Worm (Caenorhabditis elegans) whole organism, L4 larva: ENCODE measurements around the gene lsd-1.
"Not testable (repeated sequence)": the region's sequence is repeated elsewhere in the genome, so short reads cannot be mapped to it uniquely, and the experiment has no call there.

Source experiments
- R02D3.7 ChIP-seq: fragments of 150-350 bp; sonication (generic microtip); optimal IDR thresholded peaks from 3 replicates; lab custom pipeline; 2014; ENCODE audit warnings: missing biosample characterization, missing genetic modification characterization
- T26A8.4 ChIP-seq: fragments of 200-800 bp; sonication (Bioruptor generic); IDR thresholded peaks from 2 replicates; pipeline ENCODE4 v1.3.6; 2022; ENCODE audit warnings: missing genetic modification characterization, missing compliant biosample characterization
- Y105C5A.15 ChIP-seq: fragments of 200-800 bp; sonication (Bioruptor generic); IDR thresholded peaks from 2 replicates; pipeline ENCODE4 v1.3.6; 2022; ENCODE audit warnings: missing genetic modification characterization, missing compliant biosample characterization
- ZK337.2 ChIP-seq: fragments of 200-800 bp; sonication (Bioruptor generic); IDR thresholded peaks from 2 replicates; pipeline ENCODE4 v1.3.6; 2022; ENCODE audit warnings: missing genetic modification reagents, missing genetic modification characterization, missing compliant biosample characterization
- aly-2 ChIP-seq: sonication (generic microtip); optimal IDR thresholded peaks from 2 replicates; lab custom pipeline; 2018; ENCODE audit warnings: missing biosample characterization, missing genetic modification characterization
- attf-4 ChIP-seq: sonication (generic microtip); optimal IDR thresholded peaks from 3 replicates; lab custom pipeline; 2017; ENCODE audit warnings: missing biosample characterization, missing genetic modification characterization
- ceh-28 ChIP-seq: fragments of 150-350 bp; optimal IDR thresholded peaks from 2 replicates; lab custom pipeline; 2014; ENCODE audit warnings: missing biosample characterization, missing genetic modification reagents, missing genetic modification characterization
- ctbp-1 ChIP-seq: fragments of 200-800 bp; sonication (Bioruptor generic); IDR thresholded peaks from 2 replicates; pipeline ENCODE4 v1.3.6; 2022; ENCODE audit warnings: missing genetic modification reagents, missing genetic modification characterization, missing compliant biosample characterization
- daf-19 ChIP-seq: fragments of 200-800 bp; sonication (Bioruptor generic); conservative IDR thresholded peaks from 2 replicates; pipeline ENCODE4 v1.3.6; 2022; ENCODE audit warnings: missing genetic modification characterization, missing compliant biosample characterization
- egl-27 ChIP-seq: sonication (generic microtip); optimal IDR thresholded peaks from 3 replicates; lab custom pipeline; 2017; ENCODE audit warnings: missing biosample characterization, missing genetic modification reagents, missing genetic modification characterization
- fos-1 ChIP-seq: fragments of 150-350 bp; optimal IDR thresholded peaks from 2 replicates; lab custom pipeline; 2014; ENCODE audit warnings: missing biosample characterization, missing genetic modification characterization
- hlh-11 ChIP-seq: fragments of 200-800 bp; sonication (Bioruptor generic); optimal IDR thresholded peaks from 2 replicates; lab custom pipeline; 2018; ENCODE audit warnings: mild to moderate bottlenecking, missing genetic modification characterization, missing compliant biosample characterization
- lin-13 ChIP-seq: fragments of 150-350 bp; optimal IDR thresholded peaks from 2 replicates; lab custom pipeline; 2014; ENCODE audit warnings: missing biosample characterization, missing genetic modification reagents, missing genetic modification characterization
- lin-38 ChIP-seq: fragments of 200-800 bp; sonication (Bioruptor generic); IDR thresholded peaks from 2 replicates; pipeline ENCODE4 v1.3.6; 2022; ENCODE audit warnings: missing genetic modification reagents, missing genetic modification characterization, missing compliant biosample characterization
- lsy-2 ChIP-seq, 2 experiments: fragments of 150-350 bp in 1 of 2; sonication (generic microtip) in 1 of 2; optimal IDR thresholded peaks; 2 replicates each; lab custom pipeline; 2014 to 2017; ENCODE audit warnings: missing biosample characterization in 2 of 2, missing genetic modification characterization in 2 of 2
- madf-9 ChIP-seq: fragments of 200-800 bp; sonication (Bioruptor generic); conservative IDR thresholded peaks from 2 replicates; pipeline ENCODE4 v1.3.6; 2022; ENCODE audit warnings: missing genetic modification reagents, missing genetic modification characterization, missing compliant biosample characterization
- mdl-1 ChIP-seq, 2 experiments: fragments of 150-350 bp in 1 of 2; sonication (generic microtip) in 1 of 2; optimal IDR thresholded peaks; 2 replicates each; lab custom pipeline; 2014 to 2017; ENCODE audit warnings: missing biosample characterization in 2 of 2, missing genetic modification characterization in 2 of 2
- nhr-237 ChIP-seq: sonication (generic microtip); optimal IDR thresholded peaks from 2 replicates; lab custom pipeline; 2017; ENCODE audit warnings: missing biosample characterization, missing genetic modification characterization
- nhr-28 ChIP-seq: fragments of 150-350 bp; optimal IDR thresholded peaks from 2 replicates; lab custom pipeline; 2014; ENCODE audit warnings: missing biosample characterization, missing genetic modification characterization
- nhr-6 ChIP-seq: fragments of 150-350 bp; optimal IDR thresholded peaks from 2 replicates; lab custom pipeline; 2014; ENCODE audit warnings: missing biosample characterization, missing genetic modification characterization
- nhr-77 ChIP-seq: fragments of 150-350 bp; optimal IDR thresholded peaks from 2 replicates; lab custom pipeline; 2014; ENCODE audit warnings: missing biosample characterization, missing genetic modification characterization
- pha-4 ChIP-seq, 2 experiments: fragments of 150-350 bp in 1 of 2; fragments of 200-800 bp in 1 of 2; sonication (Bioruptor generic) in 1 of 2; IDR thresholded peaks in 1 of 2; optimal IDR thresholded peaks in 1 of 2; 2 replicates each; pipeline versions ENCODE4 v1.3.6 to Lab custom; 2014 to 2022; ENCODE audit warnings: missing genetic modification characterization in 2 of 2, missing genetic modification reagents in 2 of 2, missing biosample characterization in 1 of 2, missing compliant biosample characterization in 1 of 2
- php-3 ChIP-seq: fragments of 200-800 bp; sonication (Bioruptor generic); IDR thresholded peaks from 2 replicates; pipeline ENCODE4 v1.3.6; 2022; ENCODE audit warnings: missing genetic modification reagents, missing genetic modification characterization, missing compliant biosample characterization
- snpc-1.2 ChIP-seq: fragments of 200-800 bp; sonication (Bioruptor generic); IDR thresholded peaks from 2 replicates; pipeline ENCODE4 v1.3.6; 2022; ENCODE audit warnings: missing genetic modification reagents, missing genetic modification characterization, missing compliant biosample characterization
- unc-39 ChIP-seq: sonication (generic microtip); optimal IDR thresholded peaks from 2 replicates; lab custom pipeline; 2017; ENCODE audit warnings: missing biosample characterization, missing genetic modification characterization
- unc-62 ChIP-seq, 3 experiments: fragments of 150-350 bp in 1 of 3; sonication (generic microtip); optimal IDR thresholded peaks in 2 of 3; peaks in 1 of 3; 1 replicate in 1 of 3; 2 replicates in 2 of 3; lab custom pipeline; 2014 to 2017; ENCODE audit warnings: missing biosample characterization in 3 of 3, missing genetic modification characterization in 3 of 3, missing genetic modification reagents in 3 of 3, missing genotype in 1 of 3
- zfp-2 ChIP-seq: sonication (generic microtip); optimal IDR thresholded peaks from 2 replicates; lab custom pipeline; 2016; ENCODE audit warnings: mild to moderate bottlenecking, missing genetic modification characterization, missing compliant biosample characterization
- zip-2 ChIP-seq: fragments of 150-350 bp; optimal IDR thresholded peaks from 2 replicates; lab custom pipeline; 2014; ENCODE audit warnings: missing biosample characterization, missing genetic modification characterization
- ztf-7 ChIP-seq: fragments of 150-350 bp; optimal IDR thresholded peaks from 2 replicates; lab custom pipeline; 2014; ENCODE audit warnings: missing biosample characterization, missing genetic modification characterization

lsd-1 gene

DNA sequence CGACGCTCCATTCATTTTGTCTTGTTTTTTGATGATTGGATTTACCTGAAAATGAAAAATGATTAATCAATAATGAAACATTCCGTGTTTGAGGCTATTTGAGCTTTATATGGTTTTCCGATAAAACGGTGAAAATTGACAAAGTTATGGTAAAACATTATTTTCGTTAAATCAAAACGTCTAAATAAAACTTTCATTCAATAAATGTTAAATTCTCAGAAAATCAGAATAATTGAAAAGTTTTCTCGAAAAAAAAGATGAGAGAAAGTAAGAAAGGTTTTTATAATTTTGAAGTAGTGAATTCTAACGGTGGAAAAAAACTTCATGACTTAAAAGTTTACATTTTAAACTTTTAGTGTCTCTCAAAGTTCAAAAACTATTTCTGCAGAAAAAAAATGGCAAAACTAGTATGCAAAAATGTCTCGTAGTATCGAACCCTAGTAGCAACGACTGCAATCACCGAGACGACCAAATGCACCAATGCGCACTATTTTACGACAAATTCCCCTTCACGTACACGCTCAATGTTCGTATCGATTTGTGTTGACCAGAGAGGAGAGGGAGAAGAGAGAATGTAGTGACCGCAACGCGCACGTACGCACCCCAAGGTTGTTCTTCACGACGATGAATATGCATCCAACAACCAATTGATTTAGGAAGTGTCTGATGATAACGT is 1.7 kb upstream of the lsd-1 start, which contains the start of gene nfya-1 (continued):
- TF ChIP-seq zfp-2 (no peak), lsy-2 (tag; optimal IDR thresholded peaks at IDR 0.05; lab: Kevin White, UChicago) (no peak), ZK337.2 (no peak), fos-1 (no peak), hlh-11 (no peak), snpc-1.2 (GFP tag; lab: Robert Waterston, UW) (no peak), T26A8.4 (GFP tag; lab: Robert Waterston, UW) (peak; percentile 14; the same call in 1 of the 2 replicates)

DNA sequence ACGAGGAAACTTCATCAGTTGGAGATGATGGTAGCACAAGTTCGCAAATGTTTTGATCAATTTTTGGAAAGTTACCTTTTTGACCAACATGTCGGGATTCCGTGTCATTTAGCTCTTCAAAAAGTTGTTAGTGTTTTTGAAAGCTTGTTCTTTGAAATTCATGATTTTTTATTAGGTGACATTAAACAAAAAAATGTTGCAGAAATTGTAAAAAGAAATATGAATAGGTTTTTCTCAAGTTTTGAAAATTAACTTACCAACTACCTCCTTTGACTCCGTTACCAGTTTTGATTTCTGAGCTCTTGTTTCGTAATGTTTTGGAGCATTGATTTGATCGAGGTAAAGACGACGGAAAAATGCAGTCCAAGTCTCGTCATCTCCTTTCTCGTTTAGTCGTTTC is 3.5 kb downstream of the lsd-1 start:
- TF ChIP-seq unc-62 (GFP tag; optimal IDR thresholded peaks at IDR 0.05 in 1 of 2; lab: Kevin White, UChicago) = peak in 1 of 2 experiments; percentile 94
- no peak for TF ChIP-seq unc-62 (tag; optimal IDR thresholded peaks at IDR 0.05; lab: Kevin White, UChicago)
- TF ChIP-seq mdl-1 (tag; optimal IDR thresholded peaks at IDR 0.05; lab: Kevin White, UChicago) = no peak
- TF ChIP-seq php-3 (GFP tag; lab: Robert Waterston, UW) = no peak

DNA sequence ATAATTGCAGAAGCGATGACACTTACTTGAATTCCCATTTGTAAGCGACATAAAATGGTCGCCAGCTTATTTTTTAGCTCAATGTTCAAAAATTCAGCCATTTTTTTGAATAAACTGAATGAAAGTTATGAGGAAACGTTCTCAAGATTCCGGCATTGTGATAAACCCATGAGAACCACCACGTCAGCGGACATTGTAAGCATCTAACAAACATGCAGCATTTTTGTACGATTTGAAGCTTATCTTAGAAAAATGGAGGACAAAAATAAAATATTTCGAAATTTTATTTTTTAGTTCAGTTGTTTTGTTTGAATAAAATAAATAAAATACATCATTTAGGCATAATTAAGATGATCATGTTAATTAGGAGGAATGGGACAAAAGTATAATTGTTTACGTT is 4.6 kb downstream of the lsd-1 start, which contains the start of gene T08D10.4:
T08D10.4 (minus strand) TSS at position 101 of the 400 bp plus-strand sequence.
- no peak for TF ChIP-seq lin-38
- TF ChIP-seq unc-62 (GFP tag; optimal IDR thresholded peaks at IDR 0.05 in 1 of 2; lab: Kevin White, UChicago) = peak in 1 of 2 experiments; percentile 8
- TF ChIP-seq unc-62 (tag; optimal IDR thresholded peaks at IDR 0.05; lab: Kevin White, UChicago) = no peak

DNA sequence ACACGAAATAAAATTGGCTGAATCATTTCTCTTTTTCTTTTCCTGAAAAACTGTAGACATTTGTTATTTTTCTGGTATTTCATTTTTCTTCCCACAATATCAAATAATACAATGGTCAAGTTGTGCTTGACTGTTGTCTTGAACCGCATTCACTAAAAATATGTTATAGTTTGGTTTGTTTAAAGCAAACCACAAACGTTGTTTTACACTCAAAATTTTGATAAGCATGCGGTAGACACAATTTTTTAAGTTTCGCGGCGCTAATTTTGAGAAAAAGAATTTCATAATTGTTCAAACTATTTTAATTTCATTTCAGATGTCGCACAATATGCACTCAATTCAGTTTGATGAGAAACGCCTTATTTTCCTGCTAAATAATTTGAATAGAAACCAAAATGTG is 6.5 kb downstream of the lsd-1 start, which contains the start of gene T08D10.3:
T08D10.3 (plus strand) TSS at position 301 of the 400 bp plus-strand sequence.
- TF ChIP-seq aly-2 (tag; lab: Kevin White, UChicago) (no peak), nhr-237 (tag; lab: Kevin White, UChicago) (no peak), daf-19 (GFP tag; lab: Robert Waterston, UW) (no peak), ceh-28 (tag; lab: Kevin White, UChicago) (no peak), unc-39 (tag; lab: Kevin White, UChicago) (no peak), Y105C5A.15 (GFP tag; lab: Robert Waterston, UW) (no peak), R02D3.7 (no peak), nhr-6 (tag; lab: Kevin White, UChicago) (no peak)

DNA sequence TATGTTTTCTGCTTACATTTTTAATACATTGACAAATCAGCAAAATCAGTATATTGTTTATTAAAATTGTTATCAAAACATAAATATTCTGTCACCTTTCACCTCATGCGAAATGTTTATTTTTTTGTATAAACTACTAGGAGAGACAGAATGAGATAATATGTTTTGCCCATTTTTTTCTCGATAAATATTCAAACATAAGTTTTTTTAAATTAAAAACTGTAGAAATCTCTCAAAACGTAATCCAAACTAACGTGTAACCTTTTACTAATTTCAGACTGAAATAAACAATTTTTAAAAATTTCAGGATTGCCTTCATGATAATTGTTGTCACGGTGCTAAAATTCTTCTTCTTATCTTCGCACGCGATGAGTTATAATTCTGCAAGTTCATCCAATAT is 8.6 kb downstream of the lsd-1 start, which contains the start of gene T08D10.5:
T08D10.5 (plus strand) TSS at position 301 of the 400 bp plus-strand sequence.
- no peak for TF ChIP-seq nhr-77 (tag; lab: Kevin White, UChicago)
- TF ChIP-seq lin-13 = no peak
- TF ChIP-seq attf-4 (tag; lab: Kevin White, UChicago) = no peak
- TF ChIP-seq ctbp-1 (GFP tag; lab: Robert Waterston, UW) = no peak
- no peak for TF ChIP-seq daf-19 (GFP tag; lab: Robert Waterston, UW)
- no peak for TF ChIP-seq ztf-7 (tag; lab: Kevin White, UChicago)
- no peak for TF ChIP-seq Y105C5A.15 (GFP tag; lab: Robert Waterston, UW)
- TF ChIP-seq ceh-28 (tag; lab: Kevin White, UChicago) = no peak
- no peak for TF ChIP-seq egl-27 (tag; lab: Kevin White, UChicago)
- TF ChIP-seq, all 104 proteins: peak for 0

DNA sequence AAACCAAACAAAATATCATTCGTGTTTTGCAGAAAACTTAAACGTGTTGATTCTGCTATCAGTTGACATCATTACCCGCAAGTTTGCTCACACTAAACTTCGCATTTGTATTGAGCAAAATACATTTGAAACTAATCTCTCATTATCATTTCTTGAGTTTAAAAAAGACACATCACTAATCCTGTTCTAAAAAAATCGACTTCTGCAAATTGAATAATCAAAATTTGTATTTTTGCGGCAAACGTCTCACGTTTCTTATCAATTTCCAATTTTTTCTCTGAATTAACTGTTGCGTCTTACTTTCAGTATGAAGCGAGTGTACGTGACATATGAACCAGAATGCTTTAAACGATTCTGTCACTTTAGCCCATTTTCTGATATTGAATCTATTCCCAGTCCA is 11.2 kb downstream of the lsd-1 start, which contains the start of gene C49F5.8:
C49F5.8 (plus strand) TSS at position 301 of the 400 bp plus-strand sequence.
- TF ChIP-seq nhr-6 (tag; lab: Kevin White, UChicago) (no peak), nhr-28 (tag; lab: Kevin White, UChicago) (peak; percentile 1)

DNA sequence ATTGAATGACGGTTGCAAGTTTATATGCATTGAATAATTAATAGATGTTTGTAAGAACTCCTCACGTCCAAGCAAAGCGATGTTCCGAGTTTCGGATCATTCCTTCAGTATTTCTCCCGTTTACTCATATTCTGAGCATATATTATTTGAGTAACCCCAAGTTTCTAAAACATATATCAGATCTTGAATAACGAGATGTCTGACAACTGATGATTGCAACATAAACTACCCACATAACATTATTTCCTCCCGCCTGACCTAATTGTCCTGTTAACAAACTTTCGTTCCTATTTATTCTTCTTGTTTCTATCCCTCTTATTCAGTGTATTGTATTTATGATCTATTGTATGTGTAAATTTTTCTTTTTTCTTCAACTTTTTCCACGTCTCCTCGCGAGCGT is 12.5 kb downstream of the lsd-1 start, which contains the start of gene C49F5.13:
C49F5.13 (plus strand) TSS at position 301 of the 400 bp plus-strand sequence.
- TF ChIP-seq pha-4 (GFP tag; IDR thresholded peaks at IDR 0.05; lab: Robert Waterston, UW); pha-4 (tag; optimal IDR thresholded peaks at IDR 0.05; lab: Kevin White, UChicago); zip-2 (tag; lab: Kevin White, UChicago); madf-9: not testable (repeated sequence)
- TF ChIP-seq, all 104 proteins: peak for 0; not testable (repeated sequence) for 104
